Worm (Caenorhabditis elegans) whole organism, early embryonic: ENCODE measurements around the gene srh-33.

Experiments
- B0310.2 ChIP-seq: sonication (generic microtip); optimal IDR thresholded peaks from 2 replicates; lab custom pipeline; 2016; ENCODE audit warnings: mild to moderate bottlenecking, missing genetic modification characterization, missing compliant biosample characterization
- F13C5.2 ChIP-seq: sonication (generic microtip); optimal IDR thresholded peaks from 2 replicates; lab custom pipeline; 2017; ENCODE audit warnings: mild to moderate bottlenecking, missing genetic modification characterization, inconsistent platforms, missing compliant biosample characterization
- aly-1 ChIP-seq: sonication (generic microtip); optimal IDR thresholded peaks from 2 replicates; lab custom pipeline; 2016; ENCODE audit warnings: missing genetic modification characterization, missing compliant biosample characterization
- ama-1 ChIP-seq: fragments of 150-350 bp; optimal IDR thresholded peaks from 2 replicates; lab custom pipeline; 2014
- ceh-13 ChIP-seq: fragments of 200-800 bp; sonication (Bioruptor generic); optimal IDR thresholded peaks from 2 replicates; lab custom pipeline; 2018; ENCODE audit warnings: mild to moderate bottlenecking, missing genetic modification characterization, missing compliant biosample characterization
- ceh-36 ChIP-seq: sonication (generic microtip); optimal IDR thresholded peaks from 2 replicates; lab custom pipeline; 2016; ENCODE audit warnings: missing genetic modification characterization, inconsistent platforms, missing compliant biosample characterization
- ets-7 ChIP-seq: sonication (generic microtip); optimal IDR thresholded peaks from 2 replicates; lab custom pipeline; 2016; ENCODE audit warnings: missing genotype, missing genetic modification characterization, missing compliant biosample characterization
- flt-1 ChIP-seq: fragments of 200-800 bp; sonication (Bioruptor generic); IDR thresholded peaks from 2 replicates; pipeline ENCODE4 v1.3.6; 2022; ENCODE audit warnings: missing genetic modification characterization, missing compliant biosample characterization
- hmbx-1 ChIP-seq: sonication (generic microtip); optimal IDR thresholded peaks from 2 replicates; lab custom pipeline; 2016; ENCODE audit warnings: mild to moderate bottlenecking, missing genetic modification characterization, missing compliant biosample characterization
- hmg-4 ChIP-seq: fragments of 200-800 bp; sonication (Bioruptor generic); optimal IDR thresholded peaks from 2 replicates; lab custom pipeline; 2018; ENCODE audit warnings: mild to moderate bottlenecking, missing genetic modification characterization, missing compliant biosample characterization
- hnd-1 ChIP-seq: sonication (generic microtip); optimal IDR thresholded peaks from 2 replicates; lab custom pipeline; 2016; ENCODE audit warnings: missing genetic modification characterization, missing compliant biosample characterization
- pes-1 ChIP-seq: fragments of 200-800 bp; sonication (Bioruptor generic); IDR thresholded peaks from 2 replicates; pipeline ENCODE4 v1.3.6; 2022; ENCODE audit warnings: missing genetic modification reagents, missing genetic modification characterization, missing compliant biosample characterization
- scrt-1 ChIP-seq: fragments of 200-800 bp; sonication (Bioruptor generic); IDR thresholded peaks from 2 replicates; pipeline ENCODE4 v1.3.6; 2022; ENCODE audit warnings: missing genetic modification characterization, missing compliant biosample characterization
- sea-1 ChIP-seq: fragments of 200-800 bp; sonication (Bioruptor generic); conservative IDR thresholded peaks from 2 replicates; pipeline ENCODE4 v1.3.6; 2022; ENCODE audit warnings: missing genetic modification characterization, missing compliant biosample characterization
- tbx-11 ChIP-seq: fragments of 200-800 bp; sonication (Bioruptor generic); IDR thresholded peaks from 2 replicates; pipeline ENCODE4 v1.3.6; 2022; ENCODE audit warnings: missing genetic modification characterization, missing compliant biosample characterization
- tbx-37 ChIP-seq: fragments of 200-800 bp; sonication (Bioruptor generic); conservative IDR thresholded peaks from 2 replicates; pipeline ENCODE4 v1.3.6; 2022; ENCODE audit warnings: missing genetic modification reagents, missing genetic modification characterization, missing compliant biosample characterization
- tra-4 ChIP-seq: sonication (generic microtip); optimal IDR thresholded peaks from 2 replicates; lab custom pipeline; 2017; ENCODE audit warnings: missing genetic modification characterization, missing compliant biosample characterization

srh-33 gene

DNA sequence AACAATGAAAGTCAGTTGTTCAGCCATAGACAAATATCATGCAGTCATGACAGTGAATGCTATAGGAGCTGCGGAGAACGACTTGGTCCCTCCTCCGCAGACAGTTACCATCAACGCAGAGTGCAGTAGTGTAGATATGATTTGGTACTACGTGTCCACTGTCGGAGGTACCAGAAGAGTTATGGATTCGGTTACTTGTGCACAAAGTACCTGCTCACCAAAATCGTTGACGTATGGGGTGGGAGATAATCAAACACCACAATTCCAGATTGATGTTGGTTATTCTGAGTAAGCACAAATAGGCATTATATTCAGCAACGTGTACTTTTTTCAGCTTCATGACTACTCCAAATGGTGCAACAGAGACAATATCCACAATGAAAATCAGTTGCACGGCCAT lies 10.1 kb downstream of the srh-33 start:
- TF ChIP-seq ama-1 (lab: Kevin White, UChicago): no peak
- no peak for TF ChIP-seq scrt-1 (GFP tag; lab: Robert Waterston, UW)
- TF ChIP-seq ceh-13 (GFP tag; lab: Kevin White, UChicago): no peak
- no peak for TF ChIP-seq ets-7
- TF ChIP-seq aly-1 (tag; lab: Kevin White, UChicago): no peak
- no peak for TF ChIP-seq tra-4 (tag; lab: Kevin White, UChicago)
- TF ChIP-seq hnd-1 (tag; lab: Kevin White, UChicago): no peak
- TF ChIP-seq sea-1 (GFP tag; lab: Robert Waterston, UW): no peak
- TF ChIP-seq hmg-4 (GFP tag; lab: Kevin White, UChicago): no peak

ce11 chrV:428844-429243 lies 14.2 kb downstream of the srh-33 start, which contains the start of gene B0554.4:
Gene B0554.4 (plus strand): TSS chrV:429144.
- TF ChIP-seq hnd-1 (tag; lab: Kevin White, UChicago) (no peak), ceh-36 (tag; lab: Kevin White, UChicago) (no peak), aly-1 (tag; lab: Kevin White, UChicago) (no peak), ets-7 (no peak), F13C5.2 (tag; lab: Kevin White, UChicago) (no peak), hmg-4 (GFP tag; lab: Kevin White, UChicago) (no peak), flt-1 (GFP tag; lab: Robert Waterston, UW) (no peak), pes-1 (no peak), hmbx-1 (tag; lab: Kevin White, UChicago) (no peak), ama-1 (lab: Kevin White, UChicago) (no peak), tra-4 (tag; lab: Kevin White, UChicago) (no peak), tbx-37 (GFP tag; lab: Robert Waterston, UW) (no peak)

DNA sequence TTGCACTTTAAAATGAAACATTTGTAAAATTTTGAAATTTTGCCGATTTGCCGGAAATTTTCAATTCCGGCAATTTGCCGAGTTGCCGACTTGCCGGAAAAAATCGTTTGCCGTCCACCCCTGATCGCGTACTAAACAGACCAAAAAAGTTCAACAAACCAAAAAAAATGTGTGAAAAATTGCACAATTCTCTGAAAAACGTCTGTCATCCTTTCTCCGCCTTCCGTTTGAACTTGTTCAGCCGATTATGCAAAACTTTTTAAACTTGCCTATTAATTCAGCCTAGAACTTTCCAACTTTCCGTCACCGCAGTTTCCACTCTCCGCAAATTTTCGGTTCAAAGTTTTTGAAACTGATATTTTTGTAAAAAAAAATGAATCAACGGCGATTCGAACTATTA lies 19.0 kb downstream of the srh-33 start, which contains the start of gene B0554.5:
TSS of gene B0554.5 (plus strand) at position 301 of the 400 bp plus-strand sequence.
- TF ChIP-seq tbx-11 (no peak), pes-1 (no peak), tbx-37 (GFP tag; lab: Robert Waterston, UW) (no peak), hmg-4 (GFP tag; lab: Kevin White, UChicago) (no peak), ets-7 (no peak), B0310.2 (tag; lab: Kevin White, UChicago) (no peak), hnd-1 (tag; lab: Kevin White, UChicago) (no peak), ceh-13 (GFP tag; lab: Kevin White, UChicago) (no peak), ama-1 (lab: Kevin White, UChicago) (no peak), tra-4 (tag; lab: Kevin White, UChicago) (no peak)

- TF ChIP-seq ceh-36 (tag; lab: Kevin White, UChicago) (no peak), ceh-13 (GFP tag; lab: Kevin White, UChicago) (no peak), sea-1 (GFP tag; lab: Robert Waterston, UW) (no peak), F13C5.2 (tag; lab: Kevin White, UChicago) (no peak), scrt-1 (GFP tag; lab: Robert Waterston, UW) (no peak), tbx-37 (GFP tag; lab: Robert Waterston, UW) (no peak), pes-1 (no peak), ama-1 (lab: Kevin White, UChicago) (no peak), hmbx-1 (tag; lab: Kevin White, UChicago) (no peak)
Measured at ce11 chrV:422133-422532, 21.0 kb downstream of the srh-33 start, which contains the start of gene dod-20. Gene dod-20 (plus strand): TSS chrV:422433.

ce11 chrV:418432-418831 lies 24.7 kb downstream of the srh-33 start, which contains the start of gene Y39D8A.1:
Gene Y39D8A.1 (plus strand): TSS chrV:418732.
- TF ChIP-seq hnd-1 (tag; lab: Kevin White, UChicago) (no peak), sea-1 (GFP tag; lab: Robert Waterston, UW) (no peak), F13C5.2 (tag; lab: Kevin White, UChicago) (no peak), ceh-36 (tag; lab: Kevin White, UChicago) (no peak), ceh-13 (GFP tag; lab: Kevin White, UChicago) (no peak), ama-1 (lab: Kevin White, UChicago) (no peak), ets-7 (no peak), hmbx-1 (tag; lab: Kevin White, UChicago) (no peak)

- TF ChIP-seq tbx-11 (no peak), ceh-36 (tag; lab: Kevin White, UChicago) (no peak), tra-4 (tag; lab: Kevin White, UChicago) (no peak), hmbx-1 (tag; lab: Kevin White, UChicago) (no peak), ceh-13 (GFP tag; lab: Kevin White, UChicago) (no peak), pes-1 (no peak), aly-1 (tag; lab: Kevin White, UChicago) (no peak), hnd-1 (tag; lab: Kevin White, UChicago) (no peak), ets-7 (no peak), hmg-4 (GFP tag; lab: Kevin White, UChicago) (no peak), ama-1 (lab: Kevin White, UChicago) (no peak)
Measured at ce11 chrV:417656-418353, 25.3 kb downstream of the srh-33 start, which contains the start of gene irg-8. Gene irg-8 (minus strand): TSS chrV:417706.

- TF ChIP-seq pes-1: no peak
- no peak for TF ChIP-seq scrt-1 (GFP tag; lab: Robert Waterston, UW)
- TF ChIP-seq tbx-11: no peak
- no peak for TF ChIP-seq tra-4 (tag; lab: Kevin White, UChicago)
- no peak for TF ChIP-seq ets-7
- no peak for TF ChIP-seq hmbx-1 (tag; lab: Kevin White, UChicago)
- TF ChIP-seq ceh-36 (tag; lab: Kevin White, UChicago): no peak
- no peak for TF ChIP-seq ceh-13 (GFP tag; lab: Kevin White, UChicago)
Measured at ce11 chrV:415072-415471, 28.0 kb downstream of the srh-33 start.
